Worm (Caenorhabditis elegans) whole organism, L3 larva: ENCODE data around the gene suds-3.

Source experiments
- R02D3.7 ChIP-seq: fragments of 150-350 bp; optimal IDR thresholded peaks from 2 replicates; lab custom pipeline; 2014; ENCODE audit warnings: missing biosample characterization, missing genetic modification characterization
- ZK546.5 ChIP-seq: sonication (generic microtip); optimal IDR thresholded peaks from 2 replicates; lab custom pipeline; 2017; ENCODE audit warnings: missing biosample characterization, missing genetic modification characterization
- aly-2 ChIP-seq: fragments of 150-350 bp; optimal IDR thresholded peaks from 2 replicates; lab custom pipeline; 2014; ENCODE audit warnings: missing biosample characterization, missing genetic modification characterization
- ama-1 ChIP-seq: fragments of 150-350 bp; optimal IDR thresholded peaks from 2 replicates; lab custom pipeline; 2018
- ceh-16 ChIP-seq: sonication (generic microtip); optimal IDR thresholded peaks from 2 replicates; lab custom pipeline; 2017; ENCODE audit warnings: missing biosample characterization, missing genetic modification characterization
- ceh-28 ChIP-seq: fragments of 150-350 bp; optimal IDR thresholded peaks from 2 replicates; lab custom pipeline; 2014; ENCODE audit warnings: missing biosample characterization, missing genetic modification reagents, missing genetic modification characterization
- ceh-82 ChIP-seq: fragments of 150-350 bp; optimal IDR thresholded peaks from 2 replicates; lab custom pipeline; 2014; ENCODE audit warnings: missing biosample characterization, missing genetic modification characterization
- ceh-9 ChIP-seq: sonication (generic microtip); optimal IDR thresholded peaks from 2 replicates; lab custom pipeline; 2018; ENCODE audit warnings: missing biosample characterization, missing genetic modification characterization
- daf-12 ChIP-seq: fragments of 150-350 bp; optimal IDR thresholded peaks from 2 replicates; lab custom pipeline; 2014; ENCODE audit warnings: missing biosample characterization, missing genetic modification reagents, missing genetic modification characterization
- egl-27 ChIP-seq: sonication (generic microtip); optimal IDR thresholded peaks from 4 replicates; lab custom pipeline; 2017; ENCODE audit warnings: missing biosample characterization, missing genetic modification reagents, missing genetic modification characterization
- egl-5 ChIP-seq: fragments of 150-350 bp; optimal IDR thresholded peaks from 2 replicates; lab custom pipeline; 2017; ENCODE audit warnings: missing biosample characterization, missing genetic modification reagents, missing genetic modification characterization, inconsistent platforms
- elt-1 ChIP-seq: fragments of 150-350 bp; optimal IDR thresholded peaks from 2 replicates; lab custom pipeline; 2014; ENCODE audit warnings: missing biosample characterization, missing genetic modification characterization
- elt-2 ChIP-seq: sonication (generic microtip); optimal IDR thresholded peaks from 2 replicates; lab custom pipeline; 2016; ENCODE audit warnings: missing genetic modification reagents, mild to moderate bottlenecking, missing genetic modification characterization, missing compliant biosample characterization
- eor-1 ChIP-seq, 2 experiments: fragments of 150-350 bp; optimal IDR thresholded peaks; 2 replicates each; lab custom pipeline; 2014 to 2018; ENCODE audit warnings: missing biosample characterization in 2 of 2, missing genetic modification characterization in 2 of 2
- fkh-2 ChIP-seq: fragments of 150-350 bp; optimal IDR thresholded peaks from 2 replicates; lab custom pipeline; 2014; ENCODE audit warnings: missing biosample characterization, missing genetic modification reagents, missing genetic modification characterization
- hmg-11 ChIP-seq: sonication (generic microtip); optimal IDR thresholded peaks from 2 replicates; lab custom pipeline; 2016; ENCODE audit warnings: missing genetic modification characterization, missing compliant biosample characterization
- lin-15B ChIP-seq: fragments of 150-350 bp; optimal IDR thresholded peaks from 2 replicates; lab custom pipeline; 2014; ENCODE audit warnings: missing biosample characterization, missing genetic modification characterization
- lin-39 ChIP-seq: fragments of 150-350 bp; optimal IDR thresholded peaks from 2 replicates; lab custom pipeline; 2018; ENCODE audit warnings: missing biosample characterization, missing genetic modification reagents, missing genetic modification characterization
- lsy-12 ChIP-seq: sonication (generic microtip); optimal IDR thresholded peaks from 2 replicates; lab custom pipeline; 2016; ENCODE audit warnings: mild to moderate bottlenecking, missing genetic modification characterization, missing compliant biosample characterization
- mdl-1 ChIP-seq: fragments of 150-350 bp; optimal IDR thresholded peaks from 2 replicates; lab custom pipeline; 2014; ENCODE audit warnings: missing biosample characterization, missing genetic modification characterization
- mml-1 ChIP-seq: fragments of 150-350 bp; sonication (generic microtip); optimal IDR thresholded peaks from 3 replicates; lab custom pipeline; 2014; ENCODE audit warnings: missing biosample characterization, missing genetic modification characterization
- nfya-1 ChIP-seq: sonication (generic microtip); optimal IDR thresholded peaks from 2 replicates; lab custom pipeline; 2017; ENCODE audit warnings: missing genetic modification characterization, mild to moderate bottlenecking, missing compliant biosample characterization, antibody characterized with exemption, moderate library complexity; ENCODE audit not compliant: insufficient read depth
- nhr-11 ChIP-seq: fragments of 150-350 bp; optimal IDR thresholded peaks from 2 replicates; lab custom pipeline; 2014; ENCODE audit warnings: missing biosample characterization, missing genetic modification characterization
- nhr-12 ChIP-seq: fragments of 150-350 bp; optimal IDR thresholded peaks from 2 replicates; lab custom pipeline; 2014; ENCODE audit warnings: missing biosample characterization, missing genetic modification characterization
- nhr-23 ChIP-seq: fragments of 150-350 bp; optimal IDR thresholded peaks from 2 replicates; lab custom pipeline; 2014; ENCODE audit warnings: missing biosample characterization, missing genetic modification reagents, missing genetic modification characterization
- nhr-237 ChIP-seq: fragments of 150-350 bp; optimal IDR thresholded peaks from 2 replicates; lab custom pipeline; 2014; ENCODE audit warnings: missing biosample characterization, missing genetic modification characterization
- nhr-25 ChIP-seq: sonication (generic microtip); optimal IDR thresholded peaks from 2 replicates; lab custom pipeline; 2017; ENCODE audit warnings: missing biosample characterization, missing genetic modification characterization
- nhr-28 ChIP-seq: fragments of 150-350 bp; optimal IDR thresholded peaks from 2 replicates; lab custom pipeline; 2014; ENCODE audit warnings: missing biosample characterization, missing genetic modification characterization
- nhr-43 ChIP-seq: sonication (generic microtip); optimal IDR thresholded peaks from 2 replicates; lab custom pipeline; 2016; ENCODE audit warnings: mild to moderate bottlenecking, missing genetic modification characterization, missing compliant biosample characterization; ENCODE audit not compliant: poor library complexity, severe bottlenecking
- nhr-76 ChIP-seq: fragments of 150-350 bp; sonication (generic microtip); optimal IDR thresholded peaks from 5 replicates; lab custom pipeline; 2014; ENCODE audit warnings: missing biosample characterization, missing genetic modification characterization
- nhr-77 ChIP-seq: fragments of 150-350 bp; optimal IDR thresholded peaks from 2 replicates; lab custom pipeline; 2014; ENCODE audit warnings: missing biosample characterization, missing genetic modification characterization
- pha-4 ChIP-seq: fragments of 150-350 bp; optimal IDR thresholded peaks from 2 replicates; lab custom pipeline; 2014; ENCODE audit warnings: missing biosample characterization, missing genetic modification reagents, missing genetic modification characterization
- pqm-1 ChIP-seq: fragments of 150-350 bp; optimal IDR thresholded peaks from 2 replicates; lab custom pipeline; 2017; ENCODE audit warnings: missing biosample characterization, missing genetic modification characterization, inconsistent platforms
- skn-1 ChIP-seq: fragments of 150-350 bp; optimal IDR thresholded peaks from 2 replicates; lab custom pipeline; 2014; ENCODE audit warnings: missing biosample characterization, missing genetic modification characterization
- unc-62 ChIP-seq: fragments of 150-350 bp; sonication (generic microtip); optimal IDR thresholded peaks from 4 replicates; lab custom pipeline; 2014; ENCODE audit warnings: missing biosample characterization, missing genetic modification reagents, missing genetic modification characterization
- ztf-4 ChIP-seq: fragments of 150-350 bp; optimal IDR thresholded peaks from 2 replicates; lab custom pipeline; 2014; ENCODE audit warnings: missing biosample characterization, missing genetic modification characterization

The suds-3 gene

ce11 chrV:9901119-9901518 lies 29.7 kb upstream of the suds-3 start:
- TF ChIP-seq eor-1 (tag; optimal IDR thresholded peaks at IDR 0.05; lab: Kevin White, UChicago) (no peak), ZK546.5 (no peak), lin-15B (no peak), R02D3.7 (no peak), nhr-76 (tag; lab: Kevin White, UChicago) (no peak), nhr-23 (tag; lab: Kevin White, UChicago) (no peak), skn-1 (tag; lab: Kevin White, UChicago) (no peak), elt-2 (tag; lab: Kevin White, UChicago) (no peak), lin-39 (tag; lab: Kevin White, UChicago) (no peak), fkh-2 (no peak), nhr-237 (tag; lab: Kevin White, UChicago) (no peak), unc-62 (GFP tag; lab: Kevin White, UChicago) (no peak), nhr-25 (no peak), nhr-12 (tag; lab: Kevin White, UChicago) (no peak), aly-2 (tag; lab: Kevin White, UChicago) (no peak), daf-12 (no peak), lsy-12 (tag; lab: Kevin White, UChicago) (no peak), ceh-16 (tag; lab: Kevin White, UChicago) (no peak), ama-1 (lab: Kevin White, UChicago) (no peak), pqm-1 (no peak)
- TF ChIP-seq, all 47 proteins: peak for 0

DNA sequence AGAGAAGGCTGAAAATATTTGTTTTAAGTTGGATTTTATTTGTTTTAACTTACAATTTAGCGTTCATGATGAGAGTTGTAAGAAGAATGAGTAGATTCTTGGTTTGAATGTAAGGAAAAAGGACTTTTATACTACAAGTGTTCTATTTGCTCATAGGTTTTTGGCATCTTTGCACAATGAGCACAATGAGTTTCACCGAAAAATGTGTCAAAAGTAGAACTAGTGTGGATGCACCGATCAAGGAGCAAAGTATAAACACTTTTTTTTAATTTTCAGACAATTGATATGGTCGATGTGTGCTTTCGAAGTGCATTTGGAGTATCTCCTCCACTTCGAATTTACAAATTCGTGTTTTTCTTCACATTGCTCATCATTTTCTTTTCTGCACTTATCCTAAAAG lies 24.7 kb upstream of the suds-3 start, which contains the start of gene fipr-11:
fipr-11 (minus strand) TSS at position 101 of the 400 bp plus-strand sequence.
- TF ChIP-seq elt-1 (no peak), ceh-28 (tag; lab: Kevin White, UChicago) (no peak), pha-4 (no peak), egl-27 (no peak), ztf-4 (tag; lab: Kevin White, UChicago) (no peak), nhr-12 (tag; lab: Kevin White, UChicago) (no peak)

DNA sequence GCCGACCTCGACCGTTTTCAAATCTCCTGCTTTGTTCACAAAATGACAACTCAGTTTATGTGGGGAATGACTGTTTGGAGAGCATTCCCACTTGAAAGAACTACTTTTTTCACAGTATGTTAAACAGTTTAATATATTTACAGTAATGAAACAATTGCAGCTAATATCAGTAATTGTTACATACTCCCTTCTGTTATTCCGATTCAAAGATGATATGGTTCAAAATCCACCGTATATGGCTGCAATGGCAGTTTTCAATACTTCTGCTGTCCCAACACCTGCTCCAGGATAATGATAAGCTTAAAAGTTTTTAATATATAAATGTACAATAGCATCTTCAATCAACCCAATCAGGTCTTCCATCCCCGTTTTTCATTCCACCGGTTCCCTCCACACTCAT lies 23.6 kb upstream of the suds-3 start:
- TF ChIP-seq nhr-28 (tag; lab: Kevin White, UChicago) (no peak), nhr-25 (no peak), nhr-77 (tag; lab: Kevin White, UChicago) (no peak), ceh-9 (tag; lab: Kevin White, UChicago) (no peak), unc-62 (GFP tag; lab: Kevin White, UChicago) (no peak), nhr-43 (no peak), hmg-11 (tag; lab: Kevin White, UChicago) (no peak), mdl-1 (tag; lab: Kevin White, UChicago) (no peak), aly-2 (tag; lab: Kevin White, UChicago) (no peak), pha-4 (no peak), ztf-4 (tag; lab: Kevin White, UChicago) (no peak), ZK546.5 (no peak)
- TF ChIP-seq, all 47 proteins: peak for 0

DNA sequence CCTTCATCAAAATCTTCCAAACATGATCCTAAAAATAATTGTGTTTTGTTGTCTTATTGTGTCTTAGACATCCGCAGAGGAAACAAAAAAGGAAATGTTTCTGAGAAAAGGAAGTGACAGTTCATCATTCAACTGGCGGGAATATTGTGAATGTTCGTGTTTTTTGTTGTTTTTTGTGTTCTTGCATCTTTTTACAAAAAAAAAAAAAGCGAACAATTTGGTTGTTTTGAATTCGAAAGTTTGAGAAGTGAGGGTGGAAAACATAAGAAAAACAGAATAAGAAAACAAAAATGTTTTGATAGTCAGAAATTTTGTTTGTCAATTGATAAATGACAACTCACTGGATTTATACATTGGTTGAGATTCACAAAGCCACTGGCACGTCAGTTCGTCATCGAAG lies 21.2 kb upstream of the suds-3 start:
- no peak for TF ChIP-seq egl-5
- TF ChIP-seq unc-62 (GFP tag; lab: Kevin White, UChicago), result no peak
- no peak for TF ChIP-seq skn-1 (tag; lab: Kevin White, UChicago)
- no peak for TF ChIP-seq daf-12
- TF ChIP-seq lin-15B, result no peak
- no peak for TF ChIP-seq nhr-28 (tag; lab: Kevin White, UChicago)
- TF ChIP-seq ceh-82, result no peak
- no peak for TF ChIP-seq nhr-11 (tag; lab: Kevin White, UChicago)
- no peak for TF ChIP-seq ztf-4 (tag; lab: Kevin White, UChicago)
- TF ChIP-seq mml-1 (tag; lab: Kevin White, UChicago), result no peak
- no peak for TF ChIP-seq nfya-1 (tag; lab: Kevin White, UChicago)

DNA sequence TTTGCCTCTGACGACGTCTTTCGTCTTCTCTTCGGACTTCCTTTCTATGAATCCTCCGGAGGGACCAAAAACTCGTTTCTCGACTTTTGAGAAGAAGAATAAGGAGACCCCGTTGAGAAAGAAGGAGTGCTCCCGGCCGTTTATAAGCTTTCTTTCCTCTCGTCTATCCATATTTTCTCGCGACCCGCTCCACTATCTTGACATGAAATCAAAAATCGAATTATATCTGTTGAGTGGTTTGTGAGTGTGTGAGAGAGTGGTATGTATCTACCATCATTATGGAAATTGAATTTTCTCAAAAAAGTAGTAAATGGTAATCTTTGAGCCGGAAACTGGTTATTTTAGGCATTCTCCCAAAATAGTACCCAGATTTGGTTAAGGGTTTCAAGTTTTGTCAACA lies 19.6 kb upstream of the suds-3 start:
- no peak for TF ChIP-seq nhr-23 (tag; lab: Kevin White, UChicago)
- TF ChIP-seq elt-1, result peak; percentile 57
